Fruit fly (Drosophila melanogaster): ENCODE measurements around the gene Ir85a.

Ir85a gene

DNA sequence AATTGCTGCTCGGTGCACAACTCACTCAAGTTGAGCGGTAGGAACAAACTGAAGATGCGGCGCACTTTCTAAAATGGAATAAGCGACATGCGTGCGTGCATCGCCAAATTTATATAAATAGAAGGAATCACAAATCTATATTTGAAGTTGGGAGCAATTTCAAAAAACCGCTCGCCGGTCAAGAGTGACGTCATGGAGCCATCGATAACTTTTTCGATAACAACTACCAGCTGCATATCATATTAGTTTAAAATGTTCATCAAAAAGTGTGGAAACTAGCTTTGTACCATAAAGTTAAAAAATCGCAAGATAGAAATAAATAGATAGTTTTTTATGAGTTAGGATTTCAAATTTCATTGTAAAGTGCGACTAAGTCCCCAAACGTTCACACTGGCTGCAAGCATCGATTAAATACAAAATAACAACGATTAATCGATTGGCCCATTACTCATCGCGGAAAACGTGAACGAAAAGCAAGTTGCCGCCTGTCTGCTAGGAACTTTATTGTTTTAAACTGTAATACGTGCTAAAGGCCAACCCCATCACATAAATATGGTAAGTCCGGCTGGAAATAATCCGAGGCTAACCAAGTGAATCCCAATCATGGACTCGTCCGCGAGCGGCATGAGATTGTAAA, 6.8 kb downstream of the Ir85a start, which contains the start of the genes Pif1A, Pif1B and CCT7 (continued):
- TF ChIP-seq exex (tag; optimal IDR thresholded peaks at IDR 0.05) (peak; percentile 24), mam (GFP tag; optimal IDR thresholded peaks at IDR 0.05) (peak; percentile 17), bigmax (GFP tag; optimal IDR thresholded peaks at IDR 0.05) (peak; percentile 94), CG4617 (GFP tag; optimal IDR thresholded peaks at IDR 0.05; ENCODE audit: borderline replicate concordance) (peak; percentile 56), Opbp (GFP tag; IDR thresholded peaks at IDR 0.05; ENCODE audit: partially characterized antibody) (peak; percentile 83), CG9437 (GFP tag; optimal IDR thresholded peaks at IDR 0.05) (peak; percentile 28), CG12155 (GFP tag; optimal IDR thresholded peaks at IDR 0.05) (peak; percentile 26), CG2129 (GFP tag; IDR thresholded peaks at IDR 0.05; ENCODE audit: partially characterized antibody) (peak; percentile 90), CG9797 (GFP tag; optimal IDR thresholded peaks at IDR 0.05) (peak; percentile 80), wor (GFP tag; IDR thresholded peaks at IDR 0.05) (no peak), btn (GFP tag; optimal IDR thresholded peaks at IDR 0.05) (no peak), CG16813 (GFP tag; IDR thresholded peaks at IDR 0.05; ENCODE audit: partially characterized antibody) (peak; percentile 93), hkb (optimal IDR thresholded peaks at IDR 0.05) (peak; percentile 37), hkb (GFP tag; IDR thresholded peaks at IDR 0.05) (0 out of 2 replicates have a peak, but pooled peaks have one; percentile 8), twi (tag; optimal IDR thresholded peaks at IDR 0.05) (peak; percentile 7), Rfx (GFP tag; IDR thresholded peaks at IDR 0.05) (no peak), stwl (tag; optimal IDR thresholded peaks at IDR 0.05) (peak; percentile 87), CG9609 (GFP tag; optimal IDR thresholded peaks at IDR 0.05) (peak; percentile 27), H15 (GFP tag; IDR thresholded peaks at IDR 0.05) (no peak), CG3995 (GFP tag; optimal IDR thresholded peaks at IDR 0.05) (peak; percentile 90), gfzf (GFP tag; optimal IDR thresholded peaks at IDR 0.05) (peak; percentile 60), NfI (GFP tag; optimal IDR thresholded peaks at IDR 0.05) (no peak), CTCF (GFP tag; optimal IDR thresholded peaks at IDR 0.05) (peak; percentile 15), sna (GFP tag; IDR thresholded peaks at IDR 0.05; ENCODE audit: partially characterized antibody) (peak; percentile 97), nau (GFP tag; optimal IDR thresholded peaks at IDR 0.05) (no peak), TFAM (GFP tag; optimal IDR thresholded peaks at IDR 0.05) (no peak), Myb (GFP tag; optimal IDR thresholded peaks at IDR 0.05) (peak; percentile 86), CG34224 (GFP tag; IDR thresholded peaks at IDR 0.05; ENCODE audit: partially characterized antibody) (peak; percentile 96), Ssrp (tag; optimal IDR thresholded peaks at IDR 0.05) (no peak), Ets97D (GFP tag; optimal IDR thresholded peaks at IDR 0.05) (peak; percentile 82), CG30403 (GFP tag; optimal IDR thresholded peaks at IDR 0.05) (peak; percentile 28), kay (GFP tag; optimal IDR thresholded peaks at IDR 0.05) (peak; percentile 98), CG10366 (GFP tag; IDR thresholded peaks at IDR 0.05) (no peak), Hand (GFP tag; optimal IDR thresholded peaks at IDR 0.05) (no peak), CG12219 (GFP tag; optimal IDR thresholded peaks at IDR 0.05) (no peak), CG11456 (GFP tag; IDR thresholded peaks at IDR 0.05) (no peak), YL-1 (GFP tag; optimal IDR thresholded peaks at IDR 0.05) (peak; percentile 86), H2.0 (GFP tag; IDR thresholded peaks at IDR 0.05) (no peak), CG16863 (GFP tag; optimal IDR thresholded peaks at IDR 0.05) (peak; percentile 28), Gsc (GFP tag; IDR thresholded peaks at IDR 0.05) (no peak), Aef1 (GFP tag; IDR thresholded peaks at IDR 0.05) (no peak), BtbVII (GFP tag; optimal IDR thresholded peaks at IDR 0.05) (no peak), CG32532 (GFP tag; IDR thresholded peaks at IDR 0.05) (no peak), HLH4C (GFP tag; IDR thresholded peaks at IDR 0.05; ENCODE audit: partially characterized antibody) (peak; percentile 96), jigr1 (GFP tag; IDR thresholded peaks at IDR 0.05) (no peak), CG3281 (GFP tag; optimal IDR thresholded peaks at IDR 0.05) (peak; percentile 15), CG15514 (GFP tag; optimal IDR thresholded peaks at IDR 0.05) (peak; percentile 73), CG1647 (GFP tag; optimal IDR thresholded peaks at IDR 0.05) (no peak), repo (GFP tag; optimal IDR thresholded peaks at IDR 0.05) (peak; percentile 5), Trl (optimal IDR thresholded peaks at IDR 0.05) (no peak), Trl (GFP tag; optimal IDR thresholded peaks at IDR 0.05) (peak; percentile 17)

Measured in whole organism, embryonic.